Fruit fly (Drosophila melanogaster): ENCODE results near the gene CG31064.

The CG31064 gene

dm6 chr3R:27222013-27222673 lies 16.7 kb downstream of the CG31064 start (continued):
- TF ChIP-seq GATAd (GFP tag; optimal IDR thresholded peaks at IDR 0.05): no peak
- TF ChIP-seq Dfd (GFP tag; optimal IDR thresholded peaks at IDR 0.05): no peak
- TF ChIP-seq Abd-B (GFP tag; optimal IDR thresholded peaks at IDR 0.05): no peak
- peak; percentile 25 for TF ChIP-seq ey (GFP tag; optimal IDR thresholded peaks at IDR 0.05)
- no peak for TF ChIP-seq Hr78 (GFP tag; optimal IDR thresholded peaks at IDR 0.05)
- peak; percentile 55 for TF ChIP-seq fru (GFP tag; optimal IDR thresholded peaks at IDR 0.05)
- TF ChIP-seq Jra (GFP tag; optimal IDR thresholded peaks at IDR 0.05): no peak
- TF ChIP-seq CrebA (GFP tag; optimal IDR thresholded peaks at IDR 0.05; ENCODE audit: borderline replicate concordance): no peak

- TF ChIP-seq woc (GFP tag; optimal IDR thresholded peaks at IDR 0.05): peak; percentile 77
- no peak for TF ChIP-seq foxo (GFP tag; optimal IDR thresholded peaks at IDR 0.05)
- TF ChIP-seq Dif (GFP tag; optimal IDR thresholded peaks at IDR 0.05; ENCODE audit: partially characterized antibody): peak; percentile 37
- peak; percentile 8 for TF ChIP-seq rgr (GFP tag; optimal IDR thresholded peaks at IDR 0.05)
These were observed 17.9 kb downstream of the CG31064 start for dm6 chr3R:27220829-27221463.

dm6 chr3R:27218814-27219213 lies 20.1 kb downstream of the CG31064 start:
- TF ChIP-seq Dif (GFP tag; optimal IDR thresholded peaks at IDR 0.05; ENCODE audit: partially characterized antibody) (peak; percentile 11), dmrt93B (GFP tag; optimal IDR thresholded peaks at IDR 0.05) (no peak), Jra (GFP tag; optimal IDR thresholded peaks at IDR 0.05) (no peak), HLH106 (tag; optimal IDR thresholded peaks at IDR 0.05) (no peak), rgr (GFP tag; optimal IDR thresholded peaks at IDR 0.05) (no peak), Vsx2 (GFP tag; optimal IDR thresholded peaks at IDR 0.05; ENCODE audit: partially characterized antibody) (peak; percentile 27), sage (GFP tag; optimal IDR thresholded peaks at IDR 0.05) (no peak), woc (GFP tag; optimal IDR thresholded peaks at IDR 0.05) (peak; percentile 74), Sp1 (GFP tag; optimal IDR thresholded peaks at IDR 0.05) (no peak), Rel (GFP tag; optimal IDR thresholded peaks at IDR 0.05) (no peak), Rel (tag; optimal IDR thresholded peaks at IDR 0.05) (no peak)

DNA sequence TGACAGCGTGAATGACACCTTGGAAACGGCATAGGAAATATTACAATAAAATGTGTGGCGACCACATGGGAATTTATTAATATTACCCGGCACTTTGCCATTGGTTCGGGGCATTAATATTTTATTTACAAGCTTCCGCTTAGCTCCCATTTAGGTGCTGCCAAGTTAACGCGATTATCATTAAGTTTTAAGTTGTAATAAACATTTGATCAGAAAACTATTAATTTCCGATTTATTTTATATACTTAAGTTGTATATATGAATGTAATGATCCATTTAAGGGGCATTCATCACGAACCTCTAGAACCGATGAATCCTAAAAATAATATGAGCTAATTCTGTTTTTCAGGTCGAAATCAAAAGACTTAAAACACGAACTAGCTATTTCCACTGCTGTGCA lies 20.6 kb downstream of the CG31064 start:
- TF ChIP-seq CG32264 (GFP tag; optimal IDR thresholded peaks at IDR 0.05) (no peak), N (GFP tag; optimal IDR thresholded peaks at IDR 0.05) (no peak), GATAd (GFP tag; optimal IDR thresholded peaks at IDR 0.05) (no peak), CrebA (GFP tag; optimal IDR thresholded peaks at IDR 0.05; ENCODE audit: borderline replicate concordance) (no peak), ey (GFP tag; optimal IDR thresholded peaks at IDR 0.05) (no peak), psq (GFP tag; optimal IDR thresholded peaks at IDR 0.05) (no peak), Dfd (GFP tag; optimal IDR thresholded peaks at IDR 0.05) (no peak), HLH106 (tag; optimal IDR thresholded peaks at IDR 0.05) (no peak), Hnf4 (GFP tag; optimal IDR thresholded peaks at IDR 0.05) (no peak), woc (GFP tag; optimal IDR thresholded peaks at IDR 0.05) (no peak), dmrt93B (GFP tag; optimal IDR thresholded peaks at IDR 0.05) (no peak), Dif (GFP tag; optimal IDR thresholded peaks at IDR 0.05; ENCODE audit: partially characterized antibody) (no peak)

- TF ChIP-seq CrebA (GFP tag; optimal IDR thresholded peaks at IDR 0.05; ENCODE audit: borderline replicate concordance): no peak
- TF ChIP-seq Vsx2 (GFP tag; optimal IDR thresholded peaks at IDR 0.05; ENCODE audit: partially characterized antibody): no peak
- TF ChIP-seq Sp1 (GFP tag; optimal IDR thresholded peaks at IDR 0.05): peak; percentile 72
- peak; percentile 46 for TF ChIP-seq br (GFP tag; optimal IDR thresholded peaks at IDR 0.05)
- TF ChIP-seq Hnf4 (GFP tag; optimal IDR thresholded peaks at IDR 0.05): peak; percentile 36
- TF ChIP-seq rgr (GFP tag; optimal IDR thresholded peaks at IDR 0.05): peak; percentile 59
- TF ChIP-seq brk (GFP tag; optimal IDR thresholded peaks at IDR 0.05): peak; percentile 67
- TF ChIP-seq h (GFP tag; optimal IDR thresholded peaks at IDR 0.05): peak; percentile 76
- no peak for TF ChIP-seq N (GFP tag; optimal IDR thresholded peaks at IDR 0.05)
- TF ChIP-seq Jra (GFP tag; optimal IDR thresholded peaks at IDR 0.05): peak; percentile 32
- TF ChIP-seq HLH106 (tag; optimal IDR thresholded peaks at IDR 0.05): peak; percentile 64
- no peak for TF ChIP-seq lola (GFP tag; optimal IDR thresholded peaks at IDR 0.05)
- TF ChIP-seq psq (GFP tag; optimal IDR thresholded peaks at IDR 0.05): peak; percentile 69
- no peak for TF ChIP-seq CG9705 (GFP tag; optimal IDR thresholded peaks at IDR 0.05)
- peak; percentile 96 for TF ChIP-seq woc (GFP tag; optimal IDR thresholded peaks at IDR 0.05)
- no peak for TF ChIP-seq jim (GFP tag; optimal IDR thresholded peaks at IDR 0.05)
- TF ChIP-seq Hr78 (GFP tag; optimal IDR thresholded peaks at IDR 0.05): no peak
- TF ChIP-seq tai (GFP tag; optimal IDR thresholded peaks at IDR 0.05): no peak
- peak; percentile 29 for TF ChIP-seq Rel (GFP tag; optimal IDR thresholded peaks at IDR 0.05)
- TF ChIP-seq Rel (tag; optimal IDR thresholded peaks at IDR 0.05): no peak
- TF ChIP-seq dl (GFP tag; optimal IDR thresholded peaks at IDR 0.05; ENCODE audit: insufficient read depth in 1 of 2, partially characterized antibody in 2 of 2): no peak
- no peak for TF ChIP-seq Hr83 (GFP tag; optimal IDR thresholded peaks at IDR 0.05; ENCODE audit: poor library complexity, severe bottlenecking)
- no peak for TF ChIP-seq GATAd (GFP tag; optimal IDR thresholded peaks at IDR 0.05)
- TF ChIP-seq sv (GFP tag; optimal IDR thresholded peaks at IDR 0.05): no peak
- peak; percentile 25 for TF ChIP-seq sage (GFP tag; optimal IDR thresholded peaks at IDR 0.05)
- TF ChIP-seq usp (GFP tag; optimal IDR thresholded peaks at IDR 0.05): no peak
- no peak for TF ChIP-seq dsf (GFP tag; optimal IDR thresholded peaks at IDR 0.05; ENCODE audit: borderline replicate concordance)
- no peak for TF ChIP-seq pan (optimal IDR thresholded peaks at IDR 0.05)
- no peak for TF ChIP-seq Abd-B (GFP tag; optimal IDR thresholded peaks at IDR 0.05)
These were observed 21.3 kb downstream of the CG31064 start for dm6 chr3R:27217465-27218059.

All from whole organism, wandering third instar larva.